Fruit fly (Drosophila melanogaster) whole organism, embryonic: ENCODE results near the gene CG9503.

Experiments
- Atf6 ChIP-seq: fragments of 200-800 bp; sonication (Bioruptor generic); IDR thresholded peaks from 2 replicates; pipeline ENCODE4 v1.3.6; 2022; ENCODE audit warnings: missing biosample characterization, missing genetic modification characterization
- B-H2 ChIP-seq: fragments of 200-800 bp; sonication (Bioruptor generic); optimal IDR thresholded peaks from 2 replicates; lab custom pipeline; 2018; ENCODE audit warnings: missing biosample characterization, mild to moderate bottlenecking, missing genetic modification characterization
- CG10321 ChIP-seq: fragments of 200-800 bp; sonication (Bioruptor generic); IDR thresholded peaks from 2 replicates; pipeline ENCODE4 v1.3.6; 2022; ENCODE audit warnings: missing biosample characterization, missing genetic modification characterization
- CG11247 ChIP-seq: fragments of 200-800 bp; sonication (Bioruptor generic); IDR thresholded peaks from 2 replicates; pipeline ENCODE4 v1.3.6; 2022; ENCODE audit warnings: missing biosample characterization, missing genetic modification characterization
- CG12236 ChIP-seq: fragments of 200-800 bp; sonication (Bioruptor generic); optimal IDR thresholded peaks from 2 replicates; lab custom pipeline; 2016; ENCODE audit warnings: missing biosample characterization, missing genetic modification characterization
- CG12744 ChIP-seq: fragments of 200-800 bp; sonication (Bioruptor generic); optimal IDR thresholded peaks from 2 replicates; lab custom pipeline; 2016; ENCODE audit warnings: missing biosample characterization, missing genetic modification characterization
- CG17912 ChIP-seq: fragments of 200-800 bp; sonication (Bioruptor generic); optimal IDR thresholded peaks from 2 replicates; lab custom pipeline; 2018; ENCODE audit warnings: missing biosample characterization, mild to moderate bottlenecking, missing genetic modification characterization
- CG2116 ChIP-seq: fragments of 200-800 bp; sonication (Bioruptor generic); optimal IDR thresholded peaks from 3 replicates; lab custom pipeline; 2018; ENCODE audit warnings: missing biosample characterization, mild to moderate bottlenecking, missing genetic modification characterization
- CG2712 ChIP-seq: fragments of 200-800 bp; optimal IDR thresholded peaks from 3 replicates; lab custom pipeline; 2019; ENCODE audit warnings: missing biosample characterization, mild to moderate bottlenecking, missing genetic modification characterization, moderate library complexity
- CG2889 ChIP-seq: fragments of 200-800 bp; sonication (Bioruptor generic); IDR thresholded peaks from 3 replicates; pipeline ENCODE4 v1.3.6; 2022; ENCODE audit warnings: missing biosample characterization, missing genetic modification characterization
- CG31441 ChIP-seq: fragments of 200-800 bp; sonication (Bioruptor generic); IDR thresholded peaks from 2 replicates; pipeline ENCODE4 v1.3.6; 2022; ENCODE audit warnings: missing biosample characterization, missing genetic modification characterization
- CG7963 ChIP-seq: fragments of 200-800 bp; sonication (Bioruptor generic); IDR thresholded peaks from 3 replicates; pipeline ENCODE4 v1.3.6; 2022; ENCODE audit warnings: missing biosample characterization, missing genetic modification characterization; ENCODE audit not compliant: partially characterized antibody
- CG9932 ChIP-seq: fragments of 200-800 bp; sonication (Bioruptor generic); IDR thresholded peaks from 2 replicates; pipeline ENCODE4 v1.3.6; 2022; ENCODE audit warnings: missing biosample characterization, missing genetic modification characterization
- Camta ChIP-seq: fragments of 200-800 bp; sonication (Bioruptor generic); optimal IDR thresholded peaks from 2 replicates; lab custom pipeline; 2016; ENCODE audit warnings: missing biosample characterization, missing genetic modification characterization
- CoRest ChIP-seq: fragments of 200-800 bp; sonication (Bioruptor generic); optimal IDR thresholded peaks from 3 replicates; lab custom pipeline; 2018; ENCODE audit warnings: missing biosample characterization, mild to moderate bottlenecking, missing genetic modification characterization, moderate library complexity
- D19B ChIP-seq: fragments of 200-800 bp; sonication (Bioruptor generic); optimal IDR thresholded peaks from 2 replicates; lab custom pipeline; 2017; ENCODE audit warnings: missing biosample characterization, mild to moderate bottlenecking, missing genetic modification characterization
- Dip3 ChIP-seq: fragments of 200-800 bp; sonication (Bioruptor generic); optimal IDR thresholded peaks from 3 replicates; lab custom pipeline; 2016; ENCODE audit warnings: missing biosample characterization, missing genetic modification characterization
- H2.0 ChIP-seq: fragments of 200-800 bp; sonication (Bioruptor generic); IDR thresholded peaks from 2 replicates; pipeline ENCODE4 v1.3.6; 2022; ENCODE audit warnings: missing biosample characterization, missing genetic modification characterization
- Hmx ChIP-seq: fragments of 200-800 bp; sonication (Bioruptor generic); optimal IDR thresholded peaks from 2 replicates; lab custom pipeline; 2016; ENCODE audit warnings: missing biosample characterization, missing genetic modification characterization
- Mad ChIP-seq: fragments of 200-800 bp; sonication (Bioruptor generic); optimal IDR thresholded peaks from 2 replicates; lab custom pipeline; 2016; ENCODE audit warnings: missing biosample characterization, missing genetic modification characterization
- Mes4 ChIP-seq: fragments of 200-800 bp; sonication (Bioruptor generic); optimal IDR thresholded peaks from 2 replicates; lab custom pipeline; 2016; ENCODE audit warnings: missing biosample characterization, missing genetic modification characterization
- Sox100B ChIP-seq: fragments of 200-800 bp; sonication (Bioruptor generic); optimal IDR thresholded peaks from 3 replicates; lab custom pipeline; 2018; ENCODE audit warnings: missing biosample characterization, mild to moderate bottlenecking, missing genetic modification characterization
- Ssrp ChIP-seq: fragments of 200-800 bp; sonication (Bioruptor generic); optimal IDR thresholded peaks from 2 replicates; lab custom pipeline; 2018; ENCODE audit warnings: missing biosample characterization, mild to moderate bottlenecking, missing genetic modification characterization, moderate library complexity
- TFAM ChIP-seq: fragments of 200-800 bp; sonication (Bioruptor generic); optimal IDR thresholded peaks from 2 replicates; lab custom pipeline; 2017; ENCODE audit warnings: missing biosample characterization, missing genetic modification characterization, inconsistent platforms
- Xrp1 ChIP-seq: fragments of 200-800 bp; sonication (Bioruptor generic); IDR thresholded peaks from 2 replicates; pipeline ENCODE4 v1.3.6; 2022; ENCODE audit warnings: missing biosample characterization, missing genetic modification characterization
- al ChIP-seq: fragments of 200-800 bp; sonication (Bioruptor generic); IDR thresholded peaks from 2 replicates; pipeline ENCODE4 v1.3.6; 2022; ENCODE audit warnings: missing biosample characterization, missing genetic modification characterization
- ato ChIP-seq: fragments of 200-800 bp; sonication (Bioruptor generic); IDR thresholded peaks from 2 replicates; pipeline ENCODE4 v1.3.6; 2022; ENCODE audit warnings: missing biosample characterization, missing genetic modification characterization; ENCODE audit not compliant: partially characterized antibody
- bigmax ChIP-seq: fragments of 200-800 bp; sonication (Bioruptor generic); optimal IDR thresholded peaks from 2 replicates; lab custom pipeline; 2018; ENCODE audit warnings: missing biosample characterization, mild to moderate bottlenecking, missing genetic modification characterization
- bsh ChIP-seq, 2 experiments: fragments of 200-800 bp; sonication (Bioruptor generic); optimal IDR thresholded peaks; 2 replicates each; lab custom pipeline; 2017 to 2018; ENCODE audit warnings: mild to moderate bottlenecking in 2 of 2, missing biosample characterization in 2 of 2, missing genetic modification characterization in 2 of 2, moderate library complexity in 1 of 2
- crc ChIP-seq: fragments of 200-800 bp; sonication (Bioruptor generic); optimal IDR thresholded peaks from 2 replicates; lab custom pipeline; 2016; ENCODE audit warnings: missing biosample characterization, missing genetic modification characterization
- da ChIP-seq: fragments of 200-800 bp; sonication (Bioruptor generic); optimal IDR thresholded peaks from 2 replicates; lab custom pipeline; 2016; ENCODE audit warnings: missing biosample characterization, missing genetic modification characterization
- dmrt99B ChIP-seq: fragments of 200-800 bp; sonication (Bioruptor generic); optimal IDR thresholded peaks from 2 replicates; lab custom pipeline; 2018; ENCODE audit warnings: missing biosample characterization, mild to moderate bottlenecking, missing genetic modification characterization, moderate library complexity
- ewg ChIP-seq: fragments of 200-800 bp; sonication (Bioruptor generic); optimal IDR thresholded peaks from 3 replicates; lab custom pipeline; 2017; ENCODE audit warnings: mild to moderate bottlenecking, missing biosample characterization, missing genetic modification reagents, missing genetic modification characterization
- fd102C ChIP-seq: fragments of 200-800 bp; sonication (Bioruptor generic); optimal IDR thresholded peaks from 2 replicates; lab custom pipeline; 2018; ENCODE audit warnings: missing biosample characterization, mild to moderate bottlenecking, missing genetic modification characterization, moderate library complexity
- ftz-f1 ChIP-seq: fragments of 200-800 bp; sonication (Bioruptor generic); optimal IDR thresholded peaks from 2 replicates; lab custom pipeline; 2016; ENCODE audit warnings: missing biosample characterization, missing genetic modification characterization
- gce ChIP-seq: fragments of 200-800 bp; sonication (Bioruptor generic); IDR thresholded peaks from 3 replicates; pipeline ENCODE4 v1.3.6; 2022; ENCODE audit warnings: missing biosample characterization, missing genetic modification characterization
- gcm ChIP-seq: fragments of 200-800 bp; sonication (Bioruptor generic); optimal IDR thresholded peaks from 2 replicates; lab custom pipeline; 2019; ENCODE audit warnings: missing biosample characterization, mild to moderate bottlenecking, missing genetic modification characterization, moderate library complexity
- gsb ChIP-seq: fragments of 200-800 bp; sonication (Bioruptor generic); IDR thresholded peaks from 2 replicates; pipeline ENCODE4 v1.3.6; 2022; ENCODE audit warnings: missing biosample characterization, missing genetic modification characterization
- h ChIP-seq: fragments of >200 bp; optimal IDR thresholded peaks from 2 replicates; lab custom pipeline; 2017
- her ChIP-seq: fragments of 200-800 bp; sonication (Bioruptor generic); optimal IDR thresholded peaks from 2 replicates; lab custom pipeline; 2016; ENCODE audit warnings: missing biosample characterization, missing genetic modification characterization
- ind ChIP-seq: fragments of 200-800 bp; sonication (Bioruptor generic); optimal IDR thresholded peaks from 3 replicates; lab custom pipeline; 2016; ENCODE audit warnings: missing biosample characterization, missing genetic modification characterization
- knrl ChIP-seq: fragments of 200-800 bp; sonication (Bioruptor generic); IDR thresholded peaks from 3 replicates; pipeline ENCODE4 v1.3.6; 2022; ENCODE audit warnings: missing biosample characterization, missing genetic modification characterization; ENCODE audit not compliant: partially characterized antibody
- luna ChIP-seq: fragments of 200-800 bp; sonication (Bioruptor generic); optimal IDR thresholded peaks from 2 replicates; lab custom pipeline; 2016; ENCODE audit warnings: missing biosample characterization, missing genetic modification characterization
- pb ChIP-seq: fragments of 200-800 bp; sonication (Bioruptor generic); optimal IDR thresholded peaks from 3 replicates; lab custom pipeline; 2016; ENCODE audit warnings: missing biosample characterization, missing genetic modification characterization
- phol ChIP-seq: fragments of 200-800 bp; sonication (Bioruptor generic); optimal IDR thresholded peaks from 3 replicates; lab custom pipeline; 2018; ENCODE audit warnings: missing biosample characterization, mild to moderate bottlenecking, missing genetic modification characterization, moderate library complexity
- ro ChIP-seq: fragments of 200-800 bp; sonication (Bioruptor generic); IDR thresholded peaks from 2 replicates; pipeline ENCODE4 v1.3.6; 2022; ENCODE audit warnings: missing biosample characterization, missing genetic modification characterization
- sd ChIP-seq: fragments of 200-800 bp; sonication (Bioruptor generic); optimal IDR thresholded peaks from 3 replicates; lab custom pipeline; 2018; ENCODE audit warnings: missing biosample characterization, mild to moderate bottlenecking, missing genetic modification characterization, moderate library complexity
- sr ChIP-seq: fragments of 200-800 bp; sonication (Bioruptor generic); IDR thresholded peaks from 3 replicates; pipeline ENCODE4 v1.3.6; 2022; ENCODE audit warnings: missing biosample characterization, missing genetic modification characterization
- twi ChIP-seq: fragments of 200-800 bp; optimal IDR thresholded peaks from 2 replicates; lab custom pipeline; 2019; ENCODE audit warnings: missing biosample characterization, mild to moderate bottlenecking, missing genetic modification characterization, moderate library complexity
- tx ChIP-seq: fragments of 200-800 bp; sonication (Bioruptor generic); optimal IDR thresholded peaks from 2 replicates; lab custom pipeline; 2016; ENCODE audit warnings: missing biosample characterization, missing genetic modification characterization
- vnd ChIP-seq: fragments of 200-800 bp; sonication (Bioruptor generic); IDR thresholded peaks from 3 replicates; pipeline ENCODE4 v1.3.6; 2022; ENCODE audit warnings: missing biosample characterization, missing genetic modification characterization; ENCODE audit not compliant: partially characterized antibody

Gene CG9503

DNA sequence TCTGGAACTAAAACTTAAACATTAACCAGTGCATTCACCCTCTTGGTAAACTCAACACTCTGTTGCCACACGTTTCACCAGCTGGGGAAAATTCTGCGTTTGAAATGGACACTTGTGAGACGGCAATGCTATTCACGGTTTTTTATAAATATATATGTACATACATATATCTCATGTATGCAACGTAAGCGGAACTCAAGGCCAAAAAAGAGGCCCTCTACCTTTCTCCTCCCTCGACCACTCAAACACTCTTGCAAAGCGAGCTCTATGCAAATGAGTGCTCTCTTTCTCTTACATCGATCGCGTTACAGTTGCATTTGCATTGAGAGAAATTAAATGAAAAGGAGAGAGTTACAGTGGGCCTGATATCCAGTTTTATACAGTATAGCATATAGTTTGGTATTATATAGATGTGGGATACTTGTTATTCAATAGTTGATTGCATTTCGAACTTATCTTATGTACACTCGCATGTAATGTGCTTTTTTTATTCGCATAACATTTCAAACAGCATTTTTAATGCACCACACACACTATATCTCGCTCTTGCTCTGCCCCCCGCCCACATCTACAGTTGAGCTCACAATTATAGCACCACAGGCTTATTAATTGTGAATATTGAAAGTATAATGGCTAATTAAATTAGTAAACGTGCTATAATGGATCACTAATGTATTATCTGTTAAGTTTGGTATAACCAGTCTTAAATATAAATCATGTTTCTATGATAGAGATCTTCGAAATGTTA lies 29.0 kb upstream of the CG9503 start (continued):
- no peak for TF ChIP-seq ato (GFP tag; lab: Robert Waterston, UW)
- no peak for TF ChIP-seq Dip3 (GFP tag; lab: Kevin White, UChicago)
- TF ChIP-seq sr (GFP tag; lab: Robert Waterston, UW), result 0 out of 3 replicates have a peak, but pooled peaks have one; percentile 27
- peak; percentile 64 for TF ChIP-seq CG31441
- TF ChIP-seq her (GFP tag; lab: Kevin White, UChicago), result no peak
- no peak for TF ChIP-seq CG7963 (GFP tag; lab: Robert Waterston, UW)
- no peak for TF ChIP-seq sd
- peak; percentile 34; the same call in 1 of the 3 replicates for TF ChIP-seq gce
- no peak for TF ChIP-seq ftz-f1 (GFP tag; lab: Kevin White, UChicago)
- TF ChIP-seq CoRest (tag; lab: Kevin White, UChicago), result peak; percentile 49
- TF ChIP-seq Hmx, result no peak
- TF ChIP-seq Camta (GFP tag; lab: Kevin White, UChicago), result no peak
- TF ChIP-seq Ssrp (tag; lab: Kevin White, UChicago), result peak; percentile 36
- TF ChIP-seq TFAM, result no peak
- TF ChIP-seq CG11247 (GFP tag; lab: Robert Waterston, UW), result no peak
- TF ChIP-seq D19B, result no peak
- peak; percentile 32 for TF ChIP-seq CG12236
- TF ChIP-seq H2.0, result peak; percentile 34
- TF ChIP-seq CG2116 (GFP tag; lab: Kevin White, UChicago), result no peak
- TF ChIP-seq CG2889 (GFP tag; lab: Robert Waterston, UW), result no peak
- no peak for TF ChIP-seq da (GFP tag; lab: Kevin White, UChicago)
- TF ChIP-seq vnd (GFP tag; lab: Robert Waterston, UW), result no peak
- no peak for TF ChIP-seq B-H2 (GFP tag; lab: Kevin White, UChicago)
- TF ChIP-seq CG12744 (GFP tag; lab: Kevin White, UChicago), result no peak
- TF ChIP-seq luna, result no peak
- no peak for TF ChIP-seq crc
- no peak for TF ChIP-seq ind (GFP tag; lab: Kevin White, UChicago)
- TF ChIP-seq CG9932, result no peak
- TF ChIP-seq Mes4, result no peak
- peak; percentile 66 for TF ChIP-seq dmrt99B (tag; lab: Kevin White, UChicago)
- TF ChIP-seq gcm (GFP tag; lab: Kevin White, UChicago), result peak; percentile 11
- TF ChIP-seq bsh (GFP tag; optimal IDR thresholded peaks at IDR 0.05; lab: Kevin White, UChicago), result peak; percentile 20 to 76
- no peak for TF ChIP-seq twi (tag; lab: Kevin White, UChicago)
- TF ChIP-seq CG17912 (GFP tag; lab: Kevin White, UChicago), result no peak
- no peak for TF ChIP-seq bigmax (GFP tag; lab: Kevin White, UChicago)
- peak; percentile 2 for TF ChIP-seq Mad (GFP tag; lab: Kevin White, UChicago)
- no peak for TF ChIP-seq fd102C (GFP tag; lab: Kevin White, UChicago)
- no peak for TF ChIP-seq CG10321
- peak; percentile 73 for TF ChIP-seq Xrp1
- peak; percentile 65 for TF ChIP-seq phol
- no peak for TF ChIP-seq knrl (GFP tag; lab: Robert Waterston, UW)
- TF ChIP-seq Sox100B (GFP tag; lab: Kevin White, UChicago), result peak; percentile 58
- no peak for TF ChIP-seq al (GFP tag; lab: Robert Waterston, UW)
- no peak for TF ChIP-seq h (lab: Kevin White, UChicago)
- TF ChIP-seq CG2712, result peak; percentile 64
- TF ChIP-seq gsb (GFP tag; lab: Robert Waterston, UW), result no peak
- no peak for TF ChIP-seq tx (GFP tag; lab: Kevin White, UChicago)
- TF ChIP-seq pb (GFP tag; lab: Kevin White, UChicago), result no peak
- no peak for TF ChIP-seq Atf6
- TF ChIP-seq ewg (GFP tag; lab: Kevin White, UChicago), result peak; percentile 44
- no peak for TF ChIP-seq ro (GFP tag; lab: Robert Waterston, UW)
